Worm (Caenorhabditis elegans) whole organism, mixed stage, embryonic: ENCODE results near the gene mdt-20.

Experiments used
- ceh-43 ChIP-seq: fragments of 200-800 bp; sonication (Bioruptor generic); optimal IDR thresholded peaks from 2 replicates; lab custom pipeline; 2018; ENCODE audit warnings: mild to moderate bottlenecking, missing genetic modification characterization, moderate library complexity, missing compliant biosample characterization
- cnd-1 ChIP-seq: fragments of 200-800 bp; sonication (Bioruptor generic); optimal IDR thresholded peaks from 2 replicates; lab custom pipeline; 2018; ENCODE audit warnings: mild to moderate bottlenecking, missing genetic modification characterization, missing compliant biosample characterization
- lin-13 ChIP-seq: fragments of 150-350 bp; optimal IDR thresholded peaks from 2 replicates; lab custom pipeline; 2014; ENCODE audit warnings: missing biosample characterization, missing genetic modification characterization
- lin-32 ChIP-seq: fragments of 200-800 bp; sonication (Bioruptor generic); optimal IDR thresholded peaks from 2 replicates; lab custom pipeline; 2018; ENCODE audit warnings: mild to moderate bottlenecking, missing genetic modification characterization, missing compliant biosample characterization
- mab-5 ChIP-seq: fragments of 150-350 bp; optimal IDR thresholded peaks from 2 replicates; lab custom pipeline; 2014; ENCODE audit warnings: missing biosample characterization, missing genetic modification characterization
- nhr-28 ChIP-seq: fragments of 150-350 bp; optimal IDR thresholded peaks from 2 replicates; lab custom pipeline; 2014; ENCODE audit warnings: missing biosample characterization, missing genetic modification characterization
- unc-120 ChIP-seq: sonication (generic microtip); optimal IDR thresholded peaks from 2 replicates; lab custom pipeline; 2017; ENCODE audit warnings: missing genetic modification characterization, missing compliant biosample characterization; ENCODE audit not compliant: poor library complexity, severe bottlenecking
- unc-62 ChIP-seq: fragments of 150-350 bp; optimal IDR thresholded peaks from 2 replicates; lab custom pipeline; 2014; ENCODE audit warnings: missing biosample characterization, missing genetic modification reagents, missing genetic modification characterization
- ztf-11 ChIP-seq: fragments of 150-350 bp; optimal IDR thresholded peaks from 2 replicates; lab custom pipeline; 2014; ENCODE audit warnings: missing biosample characterization, missing genetic modification characterization

DNA sequence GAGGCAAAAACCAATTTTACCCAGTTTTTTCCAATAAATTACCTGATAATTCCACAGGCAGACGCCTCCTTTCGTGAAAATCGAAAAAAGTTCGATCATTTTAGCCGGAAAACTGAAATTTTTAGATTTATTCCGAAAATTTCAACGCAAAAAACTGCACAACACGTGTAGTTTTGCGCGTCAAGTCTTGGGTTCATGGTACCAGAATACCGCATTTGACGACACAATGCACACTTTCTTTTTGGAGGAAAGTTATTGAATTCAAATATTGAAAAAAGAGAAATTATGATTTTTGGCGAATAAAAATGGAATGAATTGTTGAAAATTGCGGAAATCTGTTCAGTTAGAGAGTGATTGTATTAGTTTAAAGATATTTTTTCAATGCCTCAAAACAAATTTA lies 52.1 kb downstream of the mdt-20 start, which contains the start of gene F38A1.8:
- TF ChIP-seq lin-13 (tag; lab: Kevin White, UChicago): peak; percentile 51
- TF ChIP-seq mab-5 (tag; lab: Kevin White, UChicago): no peak
- TF ChIP-seq lin-32: no peak
- no peak for TF ChIP-seq nhr-28 (tag; lab: Kevin White, UChicago)
- no peak for TF ChIP-seq ceh-43 (GFP tag; lab: Kevin White, UChicago)
- no peak for TF ChIP-seq unc-62 (GFP tag; lab: Kevin White, UChicago)
- TF ChIP-seq cnd-1 (tag; lab: Kevin White, UChicago): no peak
- TF ChIP-seq ztf-11 (tag; lab: Kevin White, UChicago): no peak
- TF ChIP-seq unc-120 (tag; lab: Kevin White, UChicago): no peak
